Worm (Caenorhabditis elegans): ENCODE results near the gene C27A7.5.

DNA sequence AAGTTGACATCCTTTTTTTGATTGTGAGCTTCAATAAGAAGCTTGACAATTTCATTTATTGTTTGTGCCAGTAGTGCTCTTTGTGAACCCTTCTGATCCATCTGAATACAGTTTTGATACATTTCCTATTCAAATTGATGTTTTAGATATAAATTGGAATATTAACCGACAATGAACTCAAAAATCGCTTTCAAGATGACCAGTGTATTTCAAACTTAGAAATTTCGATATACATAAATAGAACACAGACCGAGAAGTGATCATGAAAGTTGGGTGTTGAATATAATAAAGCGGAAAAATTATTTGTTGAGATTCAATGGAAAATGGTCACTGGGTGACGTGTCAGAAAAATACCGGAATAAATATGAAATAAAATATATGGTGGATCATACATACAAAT is 19.2 kb upstream of the C27A7.5 start, which contains the start of gene elpc-3:
- TF ChIP-seq nhr-28 (tag; optimal IDR thresholded peaks at IDR 0.05) (no peak), elt-2 (tag; optimal IDR thresholded peaks at IDR 0.05) (no peak)

Data from whole organism, L3 larva.